Fruit fly (Drosophila melanogaster) whole organism, embryonic: ENCODE results near the gene fal.
A peak's percentile ranks its signal among the peaks of the same experiment; 100 is the strongest.

Experiments used
- ATbp ChIP-seq: fragments of 200-800 bp; sonication (Bioruptor generic); optimal IDR thresholded peaks from 2 replicates; lab custom pipeline; 2017; ENCODE audit warnings: missing biosample characterization, mild to moderate bottlenecking, missing genetic modification characterization, missing genetic modification reagents
- Abd-B ChIP-seq: fragments of 200-800 bp; sonication (Bioruptor generic); optimal IDR thresholded peaks from 2 replicates; lab custom pipeline; 2018; ENCODE audit warnings: missing biosample characterization, mild to moderate bottlenecking, missing genetic modification characterization, moderate library complexity
- Blimp-1 ChIP-seq: fragments of 200-800 bp; sonication (Bioruptor generic); optimal IDR thresholded peaks from 3 replicates; lab custom pipeline; 2018; ENCODE audit warnings: missing biosample characterization, missing genetic modification characterization, mild to moderate bottlenecking, moderate library complexity, missing genetic modification reagents
- C15 ChIP-seq: fragments of 200-800 bp; sonication (Bioruptor generic); IDR thresholded peaks from 3 replicates; pipeline ENCODE4 v1.3.6; 2022; ENCODE audit warnings: missing biosample characterization, missing genetic modification characterization
- CG10209 ChIP-seq: fragments of 200-800 bp; sonication (Bioruptor generic); optimal IDR thresholded peaks from 3 replicates; lab custom pipeline; 2017; ENCODE audit warnings: missing biosample characterization, mild to moderate bottlenecking, missing genetic modification characterization, missing genetic modification reagents
- CG10274 ChIP-seq: fragments of 200-800 bp; sonication (Bioruptor generic); optimal IDR thresholded peaks from 3 replicates; lab custom pipeline; 2017; ENCODE audit warnings: missing biosample characterization, mild to moderate bottlenecking, missing genetic modification characterization
- CG11247 ChIP-seq: fragments of 200-800 bp; sonication (Bioruptor generic); IDR thresholded peaks from 2 replicates; pipeline ENCODE4 v1.3.6; 2022; ENCODE audit warnings: missing biosample characterization, missing genetic modification characterization
- CG12155 ChIP-seq: fragments of 200-800 bp; sonication (Bioruptor generic); optimal IDR thresholded peaks from 3 replicates; lab custom pipeline; 2016; ENCODE audit warnings: missing biosample characterization, missing genetic modification characterization
- CG12299 ChIP-seq: fragments of 200-800 bp; sonication (Bioruptor generic); optimal IDR thresholded peaks from 2 replicates; lab custom pipeline; 2018; ENCODE audit warnings: missing biosample characterization, mild to moderate bottlenecking, missing genetic modification characterization
- CG12391 ChIP-seq: fragments of 200-800 bp; sonication (Bioruptor generic); optimal IDR thresholded peaks from 3 replicates; lab custom pipeline; 2018; ENCODE audit warnings: missing biosample characterization, mild to moderate bottlenecking, missing genetic modification characterization, moderate library complexity
- CG13424 ChIP-seq: fragments of 200-800 bp; sonication (Bioruptor generic); optimal IDR thresholded peaks from 2 replicates; lab custom pipeline; 2019; ENCODE audit warnings: missing biosample characterization, mild to moderate bottlenecking, missing genetic modification characterization, moderate library complexity
- CG14014 ChIP-seq: fragments of 200-800 bp; sonication (Bioruptor generic); IDR thresholded peaks from 2 replicates; pipeline ENCODE4 v1.3.6; 2022; ENCODE audit warnings: missing biosample characterization, missing genetic modification characterization
- CG15011 ChIP-seq: fragments of 200-800 bp; sonication (Bioruptor generic); optimal IDR thresholded peaks from 3 replicates; lab custom pipeline; 2018; ENCODE audit warnings: missing biosample characterization, mild to moderate bottlenecking, missing genetic modification characterization
- CG17361 ChIP-seq: fragments of 200-800 bp; sonication (Bioruptor generic); IDR thresholded peaks from 3 replicates; pipeline ENCODE4 v1.3.6; 2022; ENCODE audit warnings: missing biosample characterization, missing genetic modification characterization
- CG1792 ChIP-seq: fragments of 200-800 bp; sonication (Bioruptor generic); optimal IDR thresholded peaks from 2 replicates; lab custom pipeline; 2016; ENCODE audit warnings: missing biosample characterization, missing genetic modification characterization
- CG18011 ChIP-seq: fragments of 200-800 bp; sonication (Bioruptor generic); optimal IDR thresholded peaks from 2 replicates; lab custom pipeline; 2017; ENCODE audit warnings: missing biosample characterization, missing genetic modification characterization, mild to moderate bottlenecking, moderate library complexity, missing genotype
- CG2199 ChIP-seq: fragments of 200-800 bp; sonication (Bioruptor generic); IDR thresholded peaks from 3 replicates; pipeline ENCODE4 v1.3.6; 2022; ENCODE audit warnings: missing biosample characterization, missing genetic modification characterization
- CG32767 ChIP-seq: fragments of 200-800 bp; sonication (Bioruptor generic); IDR thresholded peaks from 2 replicates; pipeline ENCODE4 v1.3.6; 2022; ENCODE audit warnings: missing biosample characterization, missing genetic modification characterization
- CG3281 ChIP-seq: fragments of 200-800 bp; sonication (Bioruptor generic); optimal IDR thresholded peaks from 3 replicates; lab custom pipeline; 2017; ENCODE audit warnings: missing biosample characterization, mild to moderate bottlenecking, missing genetic modification characterization
- CG3407 ChIP-seq: fragments of 200-800 bp; sonication (Bioruptor generic); optimal IDR thresholded peaks from 2 replicates; lab custom pipeline; 2018; ENCODE audit warnings: missing biosample characterization, mild to moderate bottlenecking, missing genetic modification characterization
- CG3838 ChIP-seq: fragments of 200-800 bp; sonication (Bioruptor generic); optimal IDR thresholded peaks from 3 replicates; lab custom pipeline; 2016; ENCODE audit warnings: missing biosample characterization, missing genetic modification characterization
- CG4730 ChIP-seq: fragments of 200-800 bp; sonication (Bioruptor generic); IDR thresholded peaks from 2 replicates; pipeline ENCODE4 v1.3.6; 2022; ENCODE audit warnings: missing biosample characterization, missing genetic modification characterization
- CG5245 ChIP-seq: fragments of 200-800 bp; sonication (Bioruptor generic); optimal IDR thresholded peaks from 3 replicates; lab custom pipeline; 2016; ENCODE audit warnings: missing biosample characterization, missing genetic modification characterization
- CG8290 ChIP-seq, 3 experiments: fragments of 200-800 bp; sonication (Bioruptor generic); optimal IDR thresholded peaks; 2 replicates each; lab custom pipeline; 2016 to 2019; ENCODE audit warnings: missing biosample characterization in 3 of 3, missing genetic modification characterization in 3 of 3, mild to moderate bottlenecking in 2 of 3, moderate library complexity in 1 of 3
- CG8388 ChIP-seq: fragments of 200-800 bp; sonication (Bioruptor generic); optimal IDR thresholded peaks from 2 replicates; lab custom pipeline; 2019; ENCODE audit warnings: missing biosample characterization, mild to moderate bottlenecking, missing genetic modification characterization, moderate library complexity
- CHES-1-like ChIP-seq: fragments of 200-800 bp; sonication (Bioruptor generic); optimal IDR thresholded peaks from 2 replicates; lab custom pipeline; 2016; ENCODE audit warnings: missing biosample characterization, missing genetic modification characterization
- Dfd ChIP-seq, 2 experiments: fragments of >200 bp; optimal IDR thresholded peaks; 2 replicates each; lab custom pipeline; 2017; ENCODE audit warnings: missing biosample characterization in 2 of 2, missing genetic modification characterization in 2 of 2
- Fer3 ChIP-seq: fragments of 200-800 bp; sonication (Bioruptor generic); optimal IDR thresholded peaks from 2 replicates; lab custom pipeline; 2018; ENCODE audit warnings: missing biosample characterization, mild to moderate bottlenecking, missing genetic modification characterization, moderate library complexity
- GATAe ChIP-seq: fragments of 200-800 bp; sonication (Bioruptor generic); conservative IDR thresholded peaks from 2 replicates; pipeline ENCODE4 v1.3.6; 2022; ENCODE audit warnings: missing biosample characterization, missing genetic modification characterization
- H15 ChIP-seq: fragments of 200-800 bp; sonication (Bioruptor generic); IDR thresholded peaks from 3 replicates; pipeline ENCODE4 v1.3.6; 2022; ENCODE audit warnings: missing biosample characterization, missing genetic modification characterization
- HLH3B ChIP-seq: fragments of 200-800 bp; sonication (Bioruptor generic); IDR thresholded peaks from 2 replicates; pipeline ENCODE4 v1.3.6; 2022; ENCODE audit warnings: missing biosample characterization, missing genetic modification characterization
- Hr3 ChIP-seq: fragments of 200-800 bp; sonication (Bioruptor generic); optimal IDR thresholded peaks from 3 replicates; lab custom pipeline; 2016; ENCODE audit warnings: missing biosample characterization, missing genetic modification characterization
- Hsf ChIP-seq: fragments of 200-800 bp; sonication (Bioruptor generic); optimal IDR thresholded peaks from 3 replicates; lab custom pipeline; 2016; ENCODE audit warnings: missing biosample characterization, missing genetic modification characterization
- MTF-1 ChIP-seq: fragments of 200-800 bp; sonication (Bioruptor generic); optimal IDR thresholded peaks from 2 replicates; lab custom pipeline; 2018; ENCODE audit warnings: missing biosample characterization, mild to moderate bottlenecking, missing genetic modification characterization, borderline replicate concordance
- Oli ChIP-seq: fragments of 200-800 bp; sonication (Bioruptor generic); optimal IDR thresholded peaks from 2 replicates; lab custom pipeline; 2018; ENCODE audit warnings: missing biosample characterization, mild to moderate bottlenecking, missing genetic modification characterization, moderate library complexity
- Side ChIP-seq: fragments of 200-800 bp; sonication (Bioruptor generic); optimal IDR thresholded peaks from 2 replicates; lab custom pipeline; 2016; ENCODE audit warnings: missing biosample characterization, missing genetic modification characterization
- Spps ChIP-seq: fragments of 200-800 bp; sonication (Bioruptor generic); optimal IDR thresholded peaks from 2 replicates; lab custom pipeline; 2018; ENCODE audit warnings: missing biosample characterization, mild to moderate bottlenecking, missing genetic modification characterization
- Tbp ChIP-seq: fragments of >200 bp; optimal IDR thresholded peaks from 2 replicates; lab custom pipeline; 2018; ENCODE audit warnings: missing biosample characterization, missing genetic modification characterization
- chn ChIP-seq: fragments of 200-800 bp; sonication (Bioruptor generic); optimal IDR thresholded peaks from 2 replicates; lab custom pipeline; 2016; ENCODE audit warnings: missing biosample characterization, missing genetic modification characterization
- dysf ChIP-seq: fragments of 200-800 bp; sonication (Bioruptor generic); IDR thresholded peaks from 3 replicates; pipeline ENCODE4 v1.3.6; 2022; ENCODE audit warnings: missing biosample characterization, missing genetic modification characterization
- fd3F ChIP-seq: fragments of 200-800 bp; sonication (Bioruptor generic); optimal IDR thresholded peaks from 2 replicates; lab custom pipeline; 2018; ENCODE audit warnings: missing biosample characterization, mild to moderate bottlenecking, missing genetic modification characterization, moderate library complexity
- gcm ChIP-seq: fragments of 200-800 bp; sonication (Bioruptor generic); optimal IDR thresholded peaks from 2 replicates; lab custom pipeline; 2019; ENCODE audit warnings: missing biosample characterization, mild to moderate bottlenecking, missing genetic modification characterization, moderate library complexity
- oc ChIP-seq: fragments of 200-800 bp; sonication (Bioruptor generic); optimal IDR thresholded peaks from 2 replicates; lab custom pipeline; 2018; ENCODE audit warnings: missing biosample characterization, mild to moderate bottlenecking, missing genetic modification characterization, moderate library complexity
- pfk ChIP-seq: fragments of 200-800 bp; sonication (Bioruptor generic); optimal IDR thresholded peaks from 2 replicates; lab custom pipeline; 2018; ENCODE audit warnings: missing biosample characterization, mild to moderate bottlenecking, missing genetic modification characterization, moderate library complexity
- pum ChIP-seq: fragments of 200-800 bp; sonication (Bioruptor generic); optimal IDR thresholded peaks from 2 replicates; lab custom pipeline; 2016; ENCODE audit warnings: missing biosample characterization, missing genetic modification characterization
- sima ChIP-seq: fragments of 200-800 bp; sonication (Bioruptor generic); optimal IDR thresholded peaks from 2 replicates; lab custom pipeline; 2016; ENCODE audit warnings: missing biosample characterization, missing genetic modification characterization
- stc ChIP-seq: fragments of 200-800 bp; sonication (Bioruptor generic); IDR thresholded peaks from 2 replicates; pipeline ENCODE4 v1.3.6; 2022; ENCODE audit warnings: missing biosample characterization, missing genetic modification characterization
- unpg ChIP-seq: fragments of 200-800 bp; sonication (Bioruptor generic); optimal IDR thresholded peaks from 3 replicates; lab custom pipeline; 2018; ENCODE audit warnings: missing biosample characterization, mild to moderate bottlenecking, missing genetic modification characterization, moderate library complexity
- yki ChIP-seq: fragments of >200 bp; optimal IDR thresholded peaks from 3 replicates; lab custom pipeline; 2018
- z ChIP-seq: fragments of 200-800 bp; sonication (Bioruptor generic); IDR thresholded peaks from 3 replicates; pipeline ENCODE4 v1.3.6; 2022; ENCODE audit warnings: missing biosample characterization, missing genetic modification characterization
- zf30C ChIP-seq: fragments of 200-800 bp; sonication (Bioruptor generic); optimal IDR thresholded peaks from 3 replicates; lab custom pipeline; 2018; ENCODE audit warnings: missing biosample characterization, mild to moderate bottlenecking, missing genetic modification characterization
- zfh2 ChIP-seq: fragments of 200-800 bp; sonication (Bioruptor generic); optimal IDR thresholded peaks from 2 replicates; lab custom pipeline; 2016; ENCODE audit warnings: missing biosample characterization, missing genetic modification characterization

fal gene

dm6 chr3L:19251643-19252042, 42.7 kb upstream of the fal start (continued):
- TF ChIP-seq gcm (GFP tag; lab: Kevin White, UChicago) (no peak), CG11247 (GFP tag; lab: Robert Waterston, UW) (no peak), Dfd (GFP tag; optimal IDR thresholded peaks at IDR 0.05; lab: Kevin White, UChicago) (no peak), pum (no peak), zfh2 (GFP tag; lab: Kevin White, UChicago) (no peak), unpg (GFP tag; lab: Kevin White, UChicago) (peak; percentile 24), CG15011 (no peak), H15 (GFP tag; lab: Robert Waterston, UW) (no peak), CG17361 (GFP tag; lab: Robert Waterston, UW) (peak; percentile 67; the same call in 2 of the 3 replicates), CG1792 (no peak), CG8290 (GFP tag; optimal IDR thresholded peaks at IDR 0.05; lab: Kevin White, UChicago) (no peak), CG8290 (tag; optimal IDR thresholded peaks at IDR 0.05; lab: Kevin White, UChicago) (no peak), oc (tag; lab: Kevin White, UChicago) (no peak), CG5245 (GFP tag; lab: Kevin White, UChicago) (no peak), Abd-B (GFP tag; lab: Kevin White, UChicago) (no peak), CG12155 (no peak), Blimp-1 (peak; percentile 46), CG10209 (GFP tag; lab: Kevin White, UChicago) (no peak), GATAe (GFP tag; lab: Robert Waterston, UW) (no peak), z (GFP tag; lab: Robert Waterston, UW) (no peak), CG2199 (no peak), CG14014 (0 out of 2 replicates have a peak, but pooled peaks have one; percentile 10), fd3F (GFP tag; lab: Kevin White, UChicago) (no peak), CG13424 (tag; lab: Kevin White, UChicago) (peak; percentile 26), Spps (tag; lab: Kevin White, UChicago) (no peak), Fer3 (tag; lab: Kevin White, UChicago) (no peak), CG12299 (no peak), zf30C (GFP tag; lab: Kevin White, UChicago) (peak; percentile 31), Hsf (no peak), Side (GFP tag; lab: Kevin White, UChicago) (no peak), Tbp (GFP tag; lab: Kevin White, UChicago) (no peak), MTF-1 (GFP tag; lab: Kevin White, UChicago) (no peak), dysf (GFP tag; lab: Robert Waterston, UW) (0 out of 3 replicates have a peak, but pooled peaks have one; percentile 29), CHES-1-like (GFP tag; lab: Kevin White, UChicago) (no peak), CG3838 (no peak), CG3407 (GFP tag; lab: Kevin White, UChicago) (no peak), C15 (GFP tag; lab: Robert Waterston, UW) (no peak), sima (GFP tag; lab: Kevin White, UChicago) (no peak), CG12391 (peak; percentile 42), CG3281 (GFP tag; lab: Kevin White, UChicago) (peak; percentile 5), CG18011 (GFP tag; lab: Kevin White, UChicago) (no peak), yki (lab: Kevin White, UChicago) (no peak), Oli (tag; lab: Kevin White, UChicago) (peak; percentile 46), CG8388 (peak; percentile 41), stc (GFP tag; lab: Robert Waterston, UW) (no peak), pfk (GFP tag; lab: Kevin White, UChicago) (no peak), CG10274 (no peak), chn (no peak), ATbp (GFP tag; lab: Kevin White, UChicago) (peak; percentile 1), HLH3B (GFP tag; lab: Robert Waterston, UW) (no peak), CG4730 (GFP tag; lab: Robert Waterston, UW) (no peak), Hr3 (GFP tag; lab: Kevin White, UChicago) (no peak), CG32767 (GFP tag; lab: Robert Waterston, UW) (no peak)
